Fruit fly (Drosophila melanogaster) whole organism, prepupa: ENCODE data around the gene Tmc.

Experiments used
- CG10631 ChIP-seq: fragments of 200-800 bp; sonication (Bioruptor generic); optimal IDR thresholded peaks from 2 replicates; lab custom pipeline; 2016; ENCODE audit warnings: missing biosample characterization, missing genetic modification characterization
- CG3032 ChIP-seq: fragments of 200-800 bp; optimal IDR thresholded peaks from 2 replicates; lab custom pipeline; 2019; ENCODE audit warnings: missing biosample characterization, mild to moderate bottlenecking, missing genetic modification characterization, moderate library complexity
- CG31627 ChIP-seq: fragments of 200-800 bp; sonication (Bioruptor generic); optimal IDR thresholded peaks from 3 replicates; lab custom pipeline; 2016; ENCODE audit warnings: missing biosample characterization, missing genetic modification characterization
- CG3919 ChIP-seq: fragments of 200-800 bp; sonication (Bioruptor generic); optimal IDR thresholded peaks from 3 replicates; lab custom pipeline; 2016; ENCODE audit warnings: missing biosample characterization, missing genetic modification characterization
- Eip75B ChIP-seq: fragments of 200-800 bp; sonication (Bioruptor generic); optimal IDR thresholded peaks from 3 replicates; lab custom pipeline; 2016; ENCODE audit warnings: missing biosample characterization, missing genetic modification characterization
- Lpt ChIP-seq: fragments of 200-800 bp; sonication (Bioruptor generic); optimal IDR thresholded peaks from 3 replicates; lab custom pipeline; 2016; ENCODE audit warnings: missing biosample characterization, missing genetic modification characterization
- Sox102F ChIP-seq: fragments of 200-800 bp; sonication (Bioruptor generic); optimal IDR thresholded peaks from 2 replicates; lab custom pipeline; 2016; ENCODE audit warnings: missing biosample characterization, mild to moderate bottlenecking, missing genetic modification characterization

- TF ChIP-seq CG10631 (GFP tag; lab: Kevin White, UChicago), result no peak
- TF ChIP-seq Sox102F (GFP tag; lab: Kevin White, UChicago), result no peak
- no peak for TF ChIP-seq CG3919 (GFP tag; lab: Kevin White, UChicago)
- no peak for TF ChIP-seq Eip75B (GFP tag; lab: Kevin White, UChicago)
- TF ChIP-seq Lpt (GFP tag; lab: Kevin White, UChicago), result no peak
- TF ChIP-seq CG31627, result no peak
- TF ChIP-seq CG3032 (tag; lab: Kevin White, UChicago), result no peak
These were observed 26.4 kb downstream of the Tmc start, which contains the start of gene CG3335 for dm6 chr3L:9624014-9624413.
